Worm (Caenorhabditis elegans): ENCODE data around the gene helq-1.
A peak's percentile ranks its signal among the peaks of the same experiment; 100 is the strongest.

helq-1 gene

DNA sequence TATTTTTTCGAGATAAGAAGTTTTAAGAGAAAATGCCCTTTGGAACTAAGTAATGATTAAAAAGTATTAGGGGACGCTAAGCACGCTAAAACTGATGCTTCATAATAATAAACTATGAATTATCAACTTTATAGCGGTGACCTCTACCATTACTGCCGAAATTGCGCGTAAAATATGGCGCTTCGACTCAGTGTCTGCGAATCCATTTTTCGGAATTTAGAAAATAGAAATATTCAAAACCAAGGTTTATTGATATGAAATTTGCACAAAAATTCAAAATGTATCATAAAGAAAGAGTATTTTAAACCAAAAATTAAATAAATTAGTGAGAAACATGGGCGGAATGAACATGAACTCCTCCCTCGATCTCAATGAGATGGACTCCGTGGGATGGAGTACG lies 12.4 kb upstream of the helq-1 start (continued):
- TF ChIP-seq Y48G9A.11 (GFP tag; IDR thresholded peaks at IDR 0.05) (no peak), daf-16 (GFP tag; optimal IDR thresholded peaks at IDR 0.05) (no peak), daf-16 (tag; optimal IDR thresholded peaks at IDR 0.05) (peak; percentile 72), lin-15B (tag; optimal IDR thresholded peaks at IDR 0.05) (no peak), mxl-3 (GFP tag; optimal IDR thresholded peaks at IDR 0.05) (no peak), ctbp-1 (GFP tag; IDR thresholded peaks at IDR 0.05) (no peak), spr-1 (tag; optimal IDR thresholded peaks at IDR 0.05) (no peak), saeg-2 (GFP tag; IDR thresholded peaks at IDR 0.05) (no peak), ceh-44 (GFP tag; IDR thresholded peaks at IDR 0.05) (no peak), fkh-10 (GFP tag; optimal IDR thresholded peaks at IDR 0.05) (no peak), nhr-41 (GFP tag; IDR thresholded peaks at IDR 0.05) (no peak), ztf-7 (tag; optimal IDR thresholded peaks at IDR 0.05) (no peak), hif-1 (tag; optimal IDR thresholded peaks at IDR 0.05) (no peak), skn-1 (tag; optimal IDR thresholded peaks at IDR 0.05) (no peak), D1046.2 (GFP tag; IDR thresholded peaks at IDR 0.05) (no peak), lsy-2 (tag; optimal IDR thresholded peaks at IDR 0.05) (no peak), zfp-2 (tag; optimal IDR thresholded peaks at IDR 0.05) (no peak), F44E2.7 (GFP tag; IDR thresholded peaks at IDR 0.05) (no peak), madf-9 (GFP tag; conservative IDR thresholded peaks at IDR 0.05) (no peak), mes-2 (tag; optimal IDR thresholded peaks at IDR 0.05; ENCODE audit: poor library complexity, severe bottlenecking) (peak; percentile 31), nhr-77 (tag; optimal IDR thresholded peaks at IDR 0.05) (peak; percentile 27), zag-1 (tag; optimal IDR thresholded peaks at IDR 0.05) (no peak), pha-4 (GFP tag; IDR thresholded peaks at IDR 0.05) (0 out of 2 replicates have a peak, but pooled peaks have one; percentile 35), pha-4 (tag; optimal IDR thresholded peaks at IDR 0.05) (no peak), zip-11 (GFP tag; IDR thresholded peaks at IDR 0.05) (no peak), snpc-1.2 (GFP tag; IDR thresholded peaks at IDR 0.05) (no peak), aly-2 (tag; optimal IDR thresholded peaks at IDR 0.05) (no peak), spr-3 (GFP tag; optimal IDR thresholded peaks at IDR 0.05) (no peak), aha-1 (tag) (peak; percentile 23), ama-1 (optimal IDR thresholded peaks at IDR 0.05) (no peak), cey-2 (tag; optimal IDR thresholded peaks at IDR 0.05; ENCODE audit: borderline replicate concordance, insufficient read depth) (no peak), T20F7.1 (GFP tag; optimal IDR thresholded peaks at IDR 0.05) (no peak), ceh-20 (GFP tag; IDR thresholded peaks at IDR 0.05) (no peak), lin-1 (GFP tag; IDR thresholded peaks at IDR 0.05) (no peak), nhr-111 (GFP tag; optimal IDR thresholded peaks at IDR 0.05) (no peak), mxl-2 (GFP tag; conservative IDR thresholded peaks at IDR 0.05) (no peak), jun-1 (tag; optimal IDR thresholded peaks at IDR 0.05) (no peak), fos-1 (tag; optimal IDR thresholded peaks at IDR 0.05) (no peak), set-16 (GFP tag; IDR thresholded peaks at IDR 0.05) (no peak), nhr-102 (tag; optimal IDR thresholded peaks at IDR 0.05) (peak; percentile 23), Y105C5A.15 (GFP tag; IDR thresholded peaks at IDR 0.05) (no peak), unc-62 (GFP tag; optimal IDR thresholded peaks at IDR 0.05 in 1 of 2) (no peak), unc-62 (tag; optimal IDR thresholded peaks at IDR 0.05) (no peak), lin-13 (GFP tag; optimal IDR thresholded peaks at IDR 0.05) (no peak), T26A8.4 (GFP tag; IDR thresholded peaks at IDR 0.05) (no peak; the same call in 1 of the 2 replicates), dpl-1 (GFP tag; optimal IDR thresholded peaks at IDR 0.05) (no peak)

All from whole organism, L4 larva.